Worm (Caenorhabditis elegans): Measurements from ENCODE around the gene F59A1.15.

DNA sequence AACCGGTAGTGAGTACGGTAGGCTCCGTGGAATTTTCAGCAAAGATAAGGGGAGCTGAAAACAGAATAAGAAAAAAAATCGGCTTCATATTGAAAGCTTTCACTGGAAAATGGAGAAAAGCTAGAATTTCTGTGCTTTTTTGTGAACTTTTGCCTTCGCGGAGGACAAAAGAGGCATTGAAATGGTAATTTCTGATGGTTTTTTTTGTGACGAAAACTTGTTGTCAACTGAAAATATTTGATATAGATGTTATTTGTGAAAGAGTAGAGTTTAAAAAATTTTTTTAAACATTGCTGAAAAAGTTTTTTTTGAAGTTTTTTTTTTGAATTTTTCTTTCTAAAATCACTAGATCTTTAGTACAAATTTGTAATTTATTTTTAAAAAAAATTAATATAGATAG, 3.2 kb upstream of the F59A1.15 start, which contains the start of gene F59A1.18:
- TF ChIP-seq unc-130 (GFP tag; optimal IDR thresholded peaks at IDR 0.05) (no peak), aptf-3 (GFP tag; IDR thresholded peaks at IDR 0.05) (no peak), Y79H2A.3 (GFP tag; conservative IDR thresholded peaks at IDR 0.05) (no peak), F49E8.2 (tag; optimal IDR thresholded peaks at IDR 0.05; ENCODE audit: insufficient read depth) (no peak), nhr-90 (tag; optimal IDR thresholded peaks at IDR 0.05) (no peak), fkh-3 (tag; optimal IDR thresholded peaks at IDR 0.05) (no peak), ceh-100 (GFP tag; IDR thresholded peaks at IDR 0.05) (no peak), snpc-1.3 (tag; optimal IDR thresholded peaks at IDR 0.05; ENCODE audit: insufficient read depth) (no peak), B0336.3 (GFP tag; IDR thresholded peaks at IDR 0.05) (no peak)
